Worm (Caenorhabditis elegans): Measurements from ENCODE around the gene dnj-16.

The dnj-16 gene

ce11 chrIII:4234642-4235295 is 43.8 kb downstream of the dnj-16 start (continued):
- TF ChIP-seq unc-62 (GFP tag; optimal IDR thresholded peaks at IDR 0.05) (no peak), nhr-20 (tag; optimal IDR thresholded peaks at IDR 0.05) (peak; percentile 93), aly-2 (tag; optimal IDR thresholded peaks at IDR 0.05) (no peak), nhr-12 (tag; optimal IDR thresholded peaks at IDR 0.05) (no peak)

ce11 chrIII:4236178-4236577 is 45.2 kb downstream of the dnj-16 start:
- TF ChIP-seq C16A3.4 (tag; optimal IDR thresholded peaks at IDR 0.05), result peak; percentile 31
- peak; percentile 20; the same call in 1 of the 2 replicates for TF ChIP-seq nhr-19 (GFP tag; conservative IDR thresholded peaks at IDR 0.05)
- peak; percentile 95 for TF ChIP-seq lin-13 (GFP tag; optimal IDR thresholded peaks at IDR 0.05)
- peak; percentile 63 for TF ChIP-seq nhr-71 (tag; optimal IDR thresholded peaks at IDR 0.05)
- TF ChIP-seq lin-35 (GFP tag; optimal IDR thresholded peaks at IDR 0.05), result peak in 1 of 2 experiments; percentile 45
- TF ChIP-seq elt-3 (tag; optimal IDR thresholded peaks at IDR 0.05), result peak in 2 of 6 experiments; percentile 12 to 30
- peak; percentile 11 for TF ChIP-seq swsn-7 (tag; optimal IDR thresholded peaks at IDR 0.05)
- TF ChIP-seq hlh-4 (tag; optimal IDR thresholded peaks at IDR 0.05), result no peak
- TF ChIP-seq hlh-17 (GFP tag; optimal IDR thresholded peaks at IDR 0.05; ENCODE audit: borderline replicate concordance), result no peak
- peak; percentile 84 for TF ChIP-seq nhr-20 (tag; optimal IDR thresholded peaks at IDR 0.05)
- TF ChIP-seq grh-1 (GFP tag; IDR thresholded peaks at IDR 0.05), result 0 out of 2 replicates have a peak, but pooled peaks have one; percentile 27
- peak; percentile 61 for TF ChIP-seq lin-14 (GFP tag; optimal IDR thresholded peaks at IDR 0.05)
- TF ChIP-seq mep-1 (tag; optimal IDR thresholded peaks at IDR 0.05), result peak; percentile 29
- peak; percentile 19 for TF ChIP-seq nhr-90 (tag; optimal IDR thresholded peaks at IDR 0.05; ENCODE audit: poor library complexity)
- no peak for TF ChIP-seq fkh-10 (GFP tag; optimal IDR thresholded peaks at IDR 0.05)
- peak; percentile 14 for TF ChIP-seq nhr-47 (tag; optimal IDR thresholded peaks at IDR 0.05)
- TF ChIP-seq nhr-85 (tag), result peak; percentile 94
- TF ChIP-seq tbx-2 (tag; optimal IDR thresholded peaks at IDR 0.05), result peak; percentile 33
- no peak for TF ChIP-seq fkh-4 (tag; optimal IDR thresholded peaks at IDR 0.05; ENCODE audit: borderline replicate concordance)
- TF ChIP-seq blmp-1 (tag; optimal IDR thresholded peaks at IDR 0.05), result peak; percentile 92
- TF ChIP-seq efl-1 (optimal IDR thresholded peaks at IDR 0.05), result peak; percentile 31 to 54
- peak in 1 of 2 experiments; percentile 90 for TF ChIP-seq efl-1 (GFP tag; optimal IDR thresholded peaks at IDR 0.05 in 1 of 2)
- no peak for TF ChIP-seq nhr-84 (tag; optimal IDR thresholded peaks at IDR 0.05)
- no peak for TF ChIP-seq tlp-1 (tag; optimal IDR thresholded peaks at IDR 0.05)
- TF ChIP-seq lsy-2 (tag; optimal IDR thresholded peaks at IDR 0.05), result peak in 1 of 2 experiments; percentile 45
- peak; percentile 53 for TF ChIP-seq snu-23 (GFP tag; optimal IDR thresholded peaks at IDR 0.05)
- TF ChIP-seq sox-4 (tag; optimal IDR thresholded peaks at IDR 0.05), result no peak

ce11 chrIII:4237660-4238059 is 46.7 kb downstream of the dnj-16 start:
- no peak for TF ChIP-seq Y116A8C.19 (tag; optimal IDR thresholded peaks at IDR 0.05; ENCODE audit: borderline replicate concordance)
- TF ChIP-seq efl-1 (optimal IDR thresholded peaks at IDR 0.05), result peak; percentile 80 to 84
- TF ChIP-seq efl-1 (GFP tag; optimal IDR thresholded peaks at IDR 0.05 in 1 of 2), result peak; percentile 65 to 95
- peak; percentile 91 for TF ChIP-seq nhr-90 (tag; optimal IDR thresholded peaks at IDR 0.05; ENCODE audit: poor library complexity)
- TF ChIP-seq rnt-1 (tag; optimal IDR thresholded peaks at IDR 0.05), result peak; percentile 91
- peak; percentile 99 for TF ChIP-seq lin-14 (GFP tag; optimal IDR thresholded peaks at IDR 0.05)
- peak; percentile 89 for TF ChIP-seq blmp-1 (tag; optimal IDR thresholded peaks at IDR 0.05)
- TF ChIP-seq nhr-77 (tag; optimal IDR thresholded peaks at IDR 0.05), result peak; percentile 95
- no peak for TF ChIP-seq aly-2 (tag; optimal IDR thresholded peaks at IDR 0.05)
- TF ChIP-seq mep-1 (tag; optimal IDR thresholded peaks at IDR 0.05), result peak; percentile 92
- TF ChIP-seq hlh-17 (GFP tag; optimal IDR thresholded peaks at IDR 0.05; ENCODE audit: borderline replicate concordance), result no peak
- TF ChIP-seq C04F5.9 (tag; optimal IDR thresholded peaks at IDR 0.05), result peak; percentile 62
- peak; percentile 88 to 90 for TF ChIP-seq lsy-2 (tag; optimal IDR thresholded peaks at IDR 0.05)
- TF ChIP-seq nhr-19 (GFP tag; conservative IDR thresholded peaks at IDR 0.05), result peak; percentile 89
- TF ChIP-seq lin-35 (GFP tag; optimal IDR thresholded peaks at IDR 0.05), result peak; percentile 79 to 87
- no peak for TF ChIP-seq zag-1 (tag; optimal IDR thresholded peaks at IDR 0.05)
- no peak for TF ChIP-seq efl-3 (GFP tag; optimal IDR thresholded peaks at IDR 0.05)
- TF ChIP-seq C34B4.2 (tag; optimal IDR thresholded peaks at IDR 0.05), result no peak
- peak; percentile 61 to 94 for TF ChIP-seq egl-27 (tag; optimal IDR thresholded peaks at IDR 0.05)
- TF ChIP-seq lin-13 (GFP tag; optimal IDR thresholded peaks at IDR 0.05), result peak; percentile 91
- peak; percentile 57 for TF ChIP-seq mef-2 (tag; optimal IDR thresholded peaks at IDR 0.05)
- no peak for TF ChIP-seq pag-3 (tag; optimal IDR thresholded peaks at IDR 0.05; ENCODE audit: borderline replicate concordance, insufficient read depth)
- TF ChIP-seq ceh-8 (GFP tag; optimal IDR thresholded peaks at IDR 0.05), result peak; percentile 81
- TF ChIP-seq tlp-1 (tag; optimal IDR thresholded peaks at IDR 0.05), result no peak
- peak; percentile 97 for TF ChIP-seq snu-23 (GFP tag; optimal IDR thresholded peaks at IDR 0.05)
- TF ChIP-seq nhr-28 (tag; optimal IDR thresholded peaks at IDR 0.05), result peak; percentile 80
- TF ChIP-seq grh-1 (GFP tag; IDR thresholded peaks at IDR 0.05), result peak; percentile 81
- TF ChIP-seq unc-130 (tag; optimal IDR thresholded peaks at IDR 0.05), result peak; percentile 69
- TF ChIP-seq fos-1 (tag; optimal IDR thresholded peaks at IDR 0.05), result peak; percentile 85
- no peak for TF ChIP-seq ztf-11 (tag; optimal IDR thresholded peaks at IDR 0.05)
